Worm (Caenorhabditis elegans) whole organism, mixed stage, embryonic: ENCODE data around the gene H03E18.1.

Experiments
- blmp-1 ChIP-seq: fragments of 150-350 bp; optimal IDR thresholded peaks from 2 replicates; lab custom pipeline; 2014; ENCODE audit warnings: missing biosample characterization, missing genetic modification characterization
- elt-1 ChIP-seq: sonication (generic microtip); optimal IDR thresholded peaks from 2 replicates; lab custom pipeline; 2017; ENCODE audit warnings: missing genetic modification characterization, mild to moderate bottlenecking, missing compliant biosample characterization, antibody characterized with exemption, moderate library complexity, borderline replicate concordance; ENCODE audit not compliant: insufficient read depth
- elt-3 ChIP-seq: fragments of 150-350 bp; optimal IDR thresholded peaks from 2 replicates; lab custom pipeline; 2014; ENCODE audit warnings: missing biosample characterization, missing genetic modification characterization
- lin-13 ChIP-seq: fragments of 150-350 bp; optimal IDR thresholded peaks from 2 replicates; lab custom pipeline; 2014; ENCODE audit warnings: missing biosample characterization, missing genetic modification characterization
- mep-1 ChIP-seq: fragments of 150-350 bp; optimal IDR thresholded peaks from 2 replicates; lab custom pipeline; 2017; ENCODE audit warnings: missing biosample characterization, missing genetic modification reagents, missing genetic modification characterization, inconsistent platforms
- nhr-12 ChIP-seq: fragments of 150-350 bp; optimal IDR thresholded peaks from 2 replicates; lab custom pipeline; 2014; ENCODE audit warnings: missing biosample characterization, missing genetic modification characterization
- nhr-2 ChIP-seq: fragments of 150-350 bp; optimal IDR thresholded peaks from 2 replicates; lab custom pipeline; 2014; ENCODE audit warnings: missing biosample characterization, missing genetic modification characterization
- pha-4 ChIP-seq: fragments of 150-350 bp; optimal IDR thresholded peaks from 2 replicates; lab custom pipeline; 2018; ENCODE audit warnings: missing biosample characterization, missing genetic modification reagents, missing genetic modification characterization
- unc-39 ChIP-seq: fragments of 150-350 bp; optimal IDR thresholded peaks from 2 replicates; lab custom pipeline; 2014; ENCODE audit warnings: missing biosample characterization, missing genetic modification characterization
- unc-62 ChIP-seq: fragments of 150-350 bp; optimal IDR thresholded peaks from 2 replicates; lab custom pipeline; 2014; ENCODE audit warnings: missing biosample characterization, missing genetic modification reagents, missing genetic modification characterization

ce11 chrX:8495005-8495404 lies 12.7 kb upstream of the H03E18.1 start, which contains the start of gene T01B10.5:
- TF ChIP-seq nhr-12 (tag; lab: Kevin White, UChicago) (no peak), nhr-2 (tag; lab: Kevin White, UChicago) (no peak), unc-62 (no peak), blmp-1 (tag; lab: Kevin White, UChicago) (no peak), elt-3 (tag; lab: Kevin White, UChicago) (no peak), elt-1 (no peak), mep-1 (tag; lab: Kevin White, UChicago) (no peak), pha-4 (tag; lab: Kevin White, UChicago) (no peak), unc-39 (tag; lab: Kevin White, UChicago) (no peak), lin-13 (no peak)
